Fruit fly (Drosophila melanogaster) whole organism, embryonic: ENCODE data around the gene CG31213.

Source experiments
- Ada2b ChIP-seq: fragments of 200-800 bp; sonication (Bioruptor generic); IDR thresholded peaks from 2 replicates; pipeline ENCODE4 v1.3.6; 2022; ENCODE audit warnings: missing biosample characterization, missing genetic modification characterization
- Antp ChIP-seq: fragments of 200-800 bp; sonication (Bioruptor generic); optimal IDR thresholded peaks from 3 replicates; lab custom pipeline; 2016; ENCODE audit warnings: missing biosample characterization, missing genetic modification characterization
- B-H1 ChIP-seq: fragments of 200-800 bp; sonication (Bioruptor generic); IDR thresholded peaks from 3 replicates; pipeline ENCODE4 v1.3.6; 2022; ENCODE audit warnings: missing biosample characterization, missing genetic modification characterization
- Bdp1 ChIP-seq: fragments of 200-800 bp; sonication (Bioruptor generic); optimal IDR thresholded peaks from 3 replicates; lab custom pipeline; 2016; ENCODE audit warnings: missing biosample characterization, missing genetic modification characterization
- Bteb2 ChIP-seq: fragments of 200-800 bp; sonication (Bioruptor generic); optimal IDR thresholded peaks from 2 replicates; lab custom pipeline; 2016; ENCODE audit warnings: missing biosample characterization, missing genetic modification characterization
- C15 ChIP-seq: fragments of 200-800 bp; sonication (Bioruptor generic); IDR thresholded peaks from 3 replicates; pipeline ENCODE4 v1.3.6; 2022; ENCODE audit warnings: missing biosample characterization, missing genetic modification characterization
- CG10209 ChIP-seq: fragments of 200-800 bp; sonication (Bioruptor generic); optimal IDR thresholded peaks from 3 replicates; lab custom pipeline; 2017; ENCODE audit warnings: missing biosample characterization, mild to moderate bottlenecking, missing genetic modification characterization, missing genetic modification reagents
- CG11456 ChIP-seq: fragments of 200-800 bp; sonication (Bioruptor generic); IDR thresholded peaks from 3 replicates; pipeline ENCODE4 v1.3.6; 2022; ENCODE audit warnings: missing biosample characterization, missing genetic modification characterization
- CG11696 ChIP-seq: fragments of 200-800 bp; sonication (Bioruptor generic); IDR thresholded peaks from 2 replicates; pipeline ENCODE4 v1.3.6; 2022; ENCODE audit warnings: missing biosample characterization, missing genetic modification characterization
- CG13296 ChIP-seq: fragments of 200-800 bp; sonication (Bioruptor generic); optimal IDR thresholded peaks from 3 replicates; lab custom pipeline; 2018; ENCODE audit warnings: missing biosample characterization, mild to moderate bottlenecking, missing genetic modification characterization
- CG14050 ChIP-seq: fragments of 200-800 bp; sonication (Bioruptor generic); IDR thresholded peaks from 3 replicates; pipeline ENCODE4 v1.3.6; 2022; ENCODE audit warnings: missing biosample characterization, missing genetic modification characterization
- CG17802 ChIP-seq: fragments of 200-800 bp; sonication (Bioruptor generic); optimal IDR thresholded peaks from 2 replicates; lab custom pipeline; 2018; ENCODE audit warnings: missing biosample characterization, mild to moderate bottlenecking, missing genetic modification characterization, moderate library complexity
- CG18764 ChIP-seq: fragments of 200-800 bp; sonication (Bioruptor generic); optimal IDR thresholded peaks from 3 replicates; lab custom pipeline; 2016; ENCODE audit warnings: missing biosample characterization, missing genetic modification characterization
- CG2678 ChIP-seq: fragments of 200-800 bp; sonication (Bioruptor generic); optimal IDR thresholded peaks from 3 replicates; lab custom pipeline; 2019; ENCODE audit warnings: missing biosample characterization, mild to moderate bottlenecking, missing genetic modification characterization, moderate library complexity
- CG31388 ChIP-seq: fragments of 200-800 bp; sonication (Bioruptor generic); optimal IDR thresholded peaks from 2 replicates; lab custom pipeline; 2016; ENCODE audit warnings: missing biosample characterization, missing genetic modification characterization
- CG32532 ChIP-seq: fragments of 200-800 bp; sonication (Bioruptor generic); IDR thresholded peaks from 2 replicates; pipeline ENCODE4 v1.3.6; 2022; ENCODE audit warnings: missing biosample characterization, missing genetic modification characterization
- CG3407 ChIP-seq: fragments of 200-800 bp; sonication (Bioruptor generic); optimal IDR thresholded peaks from 2 replicates; lab custom pipeline; 2018; ENCODE audit warnings: missing biosample characterization, mild to moderate bottlenecking, missing genetic modification characterization
- CG3726 ChIP-seq: fragments of 200-800 bp; sonication (Bioruptor generic); IDR thresholded peaks from 3 replicates; pipeline ENCODE4, ENCODE4 v1.3.6; 2022; ENCODE audit warnings: missing biosample characterization, missing genetic modification characterization
- CG42726 ChIP-seq: fragments of 200-800 bp; sonication (Bioruptor generic); IDR thresholded peaks from 2 replicates; pipeline ENCODE4 v1.3.6; 2022; ENCODE audit warnings: missing biosample characterization, missing genetic modification characterization; ENCODE audit not compliant: partially characterized antibody
- CG43689 ChIP-seq: fragments of 200-800 bp; sonication (Bioruptor generic); IDR thresholded peaks from 2 replicates; pipeline ENCODE4 v1.3.6; 2022; ENCODE audit warnings: missing biosample characterization, missing genetic modification characterization
- CG6254 ChIP-seq: fragments of 200-800 bp; sonication (Bioruptor generic); optimal IDR thresholded peaks from 3 replicates; lab custom pipeline; 2017; ENCODE audit warnings: mild to moderate bottlenecking, missing biosample characterization, missing genetic modification reagents, missing genetic modification characterization
- CG7786 ChIP-seq: fragments of 200-800 bp; sonication (Bioruptor generic); optimal IDR thresholded peaks from 2 replicates; lab custom pipeline; 2016; ENCODE audit warnings: missing biosample characterization, missing genetic modification characterization
- CG8359 ChIP-seq: fragments of 200-800 bp; sonication (Bioruptor generic); optimal IDR thresholded peaks from 2 replicates; lab custom pipeline; 2017; ENCODE audit warnings: missing biosample characterization, mild to moderate bottlenecking, missing genetic modification characterization, borderline replicate concordance
- CHES-1-like ChIP-seq: fragments of 200-800 bp; sonication (Bioruptor generic); optimal IDR thresholded peaks from 2 replicates; lab custom pipeline; 2016; ENCODE audit warnings: missing biosample characterization, missing genetic modification characterization
- Dek ChIP-seq: fragments of 200-800 bp; sonication (Bioruptor generic); optimal IDR thresholded peaks from 3 replicates; lab custom pipeline; 2019; ENCODE audit warnings: missing biosample characterization, mild to moderate bottlenecking, missing genetic modification characterization, moderate library complexity
- Dref ChIP-seq: fragments of 200-800 bp; sonication (Bioruptor generic); IDR thresholded peaks from 2 replicates; pipeline ENCODE4 v1.3.6; 2022; ENCODE audit warnings: missing biosample characterization, missing genetic modification characterization
- ERR ChIP-seq: fragments of 200-800 bp; sonication (Bioruptor generic); optimal IDR thresholded peaks from 2 replicates; lab custom pipeline; 2016; ENCODE audit warnings: missing biosample characterization, missing genetic modification characterization
- Elba2 ChIP-seq: fragments of 200-800 bp; sonication (Bioruptor generic); optimal IDR thresholded peaks from 3 replicates; lab custom pipeline; 2016; ENCODE audit warnings: missing biosample characterization, missing genetic modification characterization
- Fer1 ChIP-seq: fragments of 200-800 bp; sonication (Bioruptor generic); optimal IDR thresholded peaks from 2 replicates; lab custom pipeline; 2017; ENCODE audit warnings: missing biosample characterization, mild to moderate bottlenecking, missing genetic modification characterization
- GATAe ChIP-seq: fragments of 200-800 bp; sonication (Bioruptor generic); conservative IDR thresholded peaks from 2 replicates; pipeline ENCODE4 v1.3.6; 2022; ENCODE audit warnings: missing biosample characterization, missing genetic modification characterization
- NC2α ChIP-seq: fragments of 200-800 bp; sonication (Bioruptor generic); optimal IDR thresholded peaks from 2 replicates; lab custom pipeline; 2016; ENCODE audit warnings: missing biosample characterization, missing genetic modification characterization
- Neu2 ChIP-seq: fragments of 200-800 bp; sonication (Bioruptor generic); optimal IDR thresholded peaks from 3 replicates; lab custom pipeline; 2016; ENCODE audit warnings: missing biosample characterization, missing genetic modification characterization, borderline replicate concordance
- Ravus ChIP-seq: fragments of 200-800 bp; sonication (Bioruptor generic); IDR thresholded peaks from 2 replicates; pipeline ENCODE4 v1.3.6; 2022; ENCODE audit warnings: missing biosample characterization, missing genetic modification characterization
- TFAM ChIP-seq: fragments of 200-800 bp; sonication (Bioruptor generic); optimal IDR thresholded peaks from 2 replicates; lab custom pipeline; 2017; ENCODE audit warnings: missing biosample characterization, missing genetic modification characterization, inconsistent platforms
- Usf ChIP-seq: fragments of 200-800 bp; sonication (Bioruptor generic); optimal IDR thresholded peaks from 2 replicates; lab custom pipeline; 2017; ENCODE audit warnings: missing genotype, missing biosample characterization, missing genetic modification characterization
- al ChIP-seq: fragments of 200-800 bp; sonication (Bioruptor generic); IDR thresholded peaks from 2 replicates; pipeline ENCODE4 v1.3.6; 2022; ENCODE audit warnings: missing biosample characterization, missing genetic modification characterization
- bsh ChIP-seq, 2 experiments: fragments of 200-800 bp; sonication (Bioruptor generic); optimal IDR thresholded peaks; 2 replicates each; lab custom pipeline; 2017 to 2018; ENCODE audit warnings: mild to moderate bottlenecking in 2 of 2, missing biosample characterization in 2 of 2, missing genetic modification characterization in 2 of 2, moderate library complexity in 1 of 2
- crp ChIP-seq, 2 experiments: fragments of 200-800 bp; sonication (Bioruptor generic); optimal IDR thresholded peaks; 2 replicates in 1 of 2; 3 replicates in 1 of 2; lab custom pipeline; 2017; ENCODE audit warnings: missing biosample characterization in 2 of 2, missing genetic modification characterization in 2 of 2, mild to moderate bottlenecking in 1 of 2, moderate library complexity in 1 of 2
- danr ChIP-seq: fragments of 200-800 bp; sonication (Bioruptor generic); IDR thresholded peaks from 2 replicates; pipeline ENCODE4 v1.3.6; 2022; ENCODE audit warnings: missing biosample characterization, missing genetic modification characterization
- ems ChIP-seq: fragments of 200-800 bp; sonication (Bioruptor generic); optimal IDR thresholded peaks from 3 replicates; lab custom pipeline; 2016; ENCODE audit warnings: missing biosample characterization, missing genetic modification characterization
- fd96Cb ChIP-seq: fragments of 200-800 bp; sonication (Bioruptor generic); optimal IDR thresholded peaks from 2 replicates; lab custom pipeline; 2018; ENCODE audit warnings: missing biosample characterization, mild to moderate bottlenecking, missing genetic modification characterization, moderate library complexity
- gcm ChIP-seq: fragments of 200-800 bp; sonication (Bioruptor generic); optimal IDR thresholded peaks from 2 replicates; lab custom pipeline; 2019; ENCODE audit warnings: missing biosample characterization, mild to moderate bottlenecking, missing genetic modification characterization, moderate library complexity
- inv ChIP-seq: fragments of 200-800 bp; sonication (Bioruptor generic); IDR thresholded peaks from 2 replicates; pipeline ENCODE4 v1.3.6; 2022; ENCODE audit warnings: missing biosample characterization, missing genetic modification characterization; ENCODE audit not compliant: partially characterized antibody
- kni ChIP-seq: fragments of 200-800 bp; sonication (Bioruptor generic); optimal IDR thresholded peaks from 3 replicates; lab custom pipeline; 2017; ENCODE audit warnings: mild to moderate bottlenecking, missing biosample characterization, missing genetic modification reagents, missing genetic modification characterization
- luna ChIP-seq: fragments of 200-800 bp; sonication (Bioruptor generic); optimal IDR thresholded peaks from 2 replicates; lab custom pipeline; 2016; ENCODE audit warnings: missing biosample characterization, missing genetic modification characterization
- mirr ChIP-seq: fragments of 200-800 bp; sonication (Bioruptor generic); optimal IDR thresholded peaks from 3 replicates; lab custom pipeline; 2018; ENCODE audit warnings: missing biosample characterization, mild to moderate bottlenecking, missing genetic modification characterization
- sob ChIP-seq: fragments of 200-800 bp; sonication (Bioruptor generic); IDR thresholded peaks from 2 replicates; pipeline ENCODE4 v1.3.6; 2022; ENCODE audit warnings: missing biosample characterization, missing genetic modification characterization
- trh ChIP-seq: fragments of 200-800 bp; sonication (Bioruptor generic); optimal IDR thresholded peaks from 2 replicates; lab custom pipeline; 2016; ENCODE audit warnings: missing biosample characterization, missing genetic modification characterization
- usp ChIP-seq: fragments of >200 bp; optimal IDR thresholded peaks from 2 replicates; lab custom pipeline; 2017; ENCODE audit warnings: missing biosample characterization, missing genetic modification characterization
- z ChIP-seq: fragments of 200-800 bp; sonication (Bioruptor generic); IDR thresholded peaks from 3 replicates; pipeline ENCODE4 v1.3.6; 2022; ENCODE audit warnings: missing biosample characterization, missing genetic modification characterization

The CG31213 gene

DNA sequence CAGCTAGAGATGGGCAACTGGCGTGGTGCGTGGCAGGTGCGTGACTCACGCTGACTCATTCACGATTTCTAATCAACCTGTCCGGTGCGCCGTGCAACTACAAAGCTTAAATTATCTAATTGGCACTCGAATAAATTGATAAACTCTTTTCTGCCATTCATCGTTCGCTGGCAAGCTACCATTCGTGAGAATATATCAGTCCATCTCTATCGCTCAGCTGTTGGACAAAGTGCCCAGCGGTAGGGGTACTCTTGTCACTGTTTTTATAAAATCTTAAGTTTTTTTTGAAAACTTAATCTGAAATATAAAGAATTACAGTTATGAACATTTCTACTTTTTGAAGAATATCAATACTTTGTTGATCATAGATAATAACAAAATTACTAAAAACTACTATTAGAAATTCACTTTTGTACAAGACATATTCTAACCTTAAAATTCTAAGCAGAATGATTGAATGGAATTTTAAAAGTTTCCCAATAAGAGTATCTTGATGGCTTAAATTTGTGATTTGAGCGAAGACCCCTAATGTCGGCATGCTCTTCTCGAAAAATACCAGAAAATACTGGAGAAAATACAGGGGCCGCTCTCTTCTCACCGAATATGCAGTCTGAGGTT lies 48.6 kb downstream of the CG31213 start, which contains the start of the genes PIG-L and psidin (continued):
- TF ChIP-seq CHES-1-like (peak; percentile 58), Antp (GFP tag; lab: Kevin White, UChicago) (peak; percentile 75), Fer1 (GFP tag; lab: Kevin White, UChicago) (peak; percentile 14), ems (GFP tag; lab: Kevin White, UChicago) (peak; percentile 77), B-H1 (GFP tag; lab: Robert Waterston, UW) (no peak), al (GFP tag; lab: Robert Waterston, UW) (peak; percentile 56), fd96Cb (peak; percentile 72), CG13296 (GFP tag; lab: Kevin White, UChicago) (peak; percentile 53), usp (GFP tag; lab: Kevin White, UChicago) (no peak), CG42726 (peak; percentile 85), bsh (GFP tag; optimal IDR thresholded peaks at IDR 0.05; lab: Kevin White, UChicago) (peak in 1 of 2 experiments; percentile 80), CG31388 (GFP tag; lab: Kevin White, UChicago) (peak; percentile 34), CG11456 (GFP tag; lab: Robert Waterston, UW) (peak; percentile 70), Ada2b (peak; percentile 53), Ravus (GFP tag; lab: Robert Waterston, UW) (peak; percentile 11; the same call in 1 of the 2 replicates), Neu2 (GFP tag; lab: Kevin White, UChicago) (peak; percentile 3), ERR (GFP tag; lab: Kevin White, UChicago) (peak; percentile 11), Usf (peak; percentile 67), luna (GFP tag; lab: Kevin White, UChicago) (peak; percentile 62), sob (GFP tag; lab: Robert Waterston, UW) (peak; percentile 72), CG10209 (GFP tag; lab: Kevin White, UChicago) (peak; percentile 87), CG8359 (GFP tag; lab: Kevin White, UChicago) (no peak), inv (peak; percentile 87), Bdp1 (peak; percentile 78), mirr (GFP tag; lab: Kevin White, UChicago) (no peak), CG2678 (peak; percentile 83), CG11696 (GFP tag; lab: Robert Waterston, UW) (no peak), TFAM (GFP tag; lab: Kevin White, UChicago) (no peak), CG6254 (GFP tag; lab: Kevin White, UChicago) (peak; percentile 30), CG43689 (no peak), danr (no peak; the same call in 1 of the 2 replicates), trh (GFP tag; lab: Kevin White, UChicago) (peak; percentile 50), C15 (GFP tag; lab: Robert Waterston, UW) (peak; percentile 57; the same call in 1 of the 3 replicates), CG18764 (GFP tag; lab: Kevin White, UChicago) (peak; percentile 68), CG17802 (tag; lab: Kevin White, UChicago) (no peak), CG3407 (GFP tag; lab: Kevin White, UChicago) (peak; percentile 63), gcm (peak; percentile 82), GATAe (peak; percentile 22; the same call in 1 of the 2 replicates), Elba2 (GFP tag; lab: Kevin White, UChicago) (peak; percentile 88), CG3726 (GFP tag; lab: Robert Waterston, UW) (no peak), z (GFP tag; lab: Robert Waterston, UW) (no peak), Dref (no peak), kni (no peak), Dek (tag; lab: Kevin White, UChicago) (peak; percentile 78), crp (GFP tag; optimal IDR thresholded peaks at IDR 0.05; lab: Kevin White, UChicago) (peak; percentile 80 to 95), CG32532 (peak; percentile 70), Bteb2 (GFP tag; lab: Kevin White, UChicago) (peak; percentile 88), CG14050 (GFP tag; lab: Robert Waterston, UW) (no peak; the same call in 1 of the 3 replicates), CG7786 (peak; percentile 75), NC2α (GFP tag; lab: Kevin White, UChicago) (peak; percentile 12)
